Worm (Caenorhabditis elegans): ENCODE data around the gene F56C9.8.
A peak's percentile ranks its signal among the peaks of the same experiment; 100 is the strongest.

F56C9.8 gene

ce11 chrIII:7292569-7292968 lies 26.7 kb downstream of the F56C9.8 start:
- TF ChIP-seq zip-5 (tag; optimal IDR thresholded peaks at IDR 0.05) (no peak), unc-55 (GFP tag; optimal IDR thresholded peaks at IDR 0.05) (peak; percentile 10), hlh-13 (GFP tag; optimal IDR thresholded peaks at IDR 0.05) (no peak), ceh-2 (tag; optimal IDR thresholded peaks at IDR 0.05) (no peak), sdc-2 (tag; optimal IDR thresholded peaks at IDR 0.05) (no peak)

DNA sequence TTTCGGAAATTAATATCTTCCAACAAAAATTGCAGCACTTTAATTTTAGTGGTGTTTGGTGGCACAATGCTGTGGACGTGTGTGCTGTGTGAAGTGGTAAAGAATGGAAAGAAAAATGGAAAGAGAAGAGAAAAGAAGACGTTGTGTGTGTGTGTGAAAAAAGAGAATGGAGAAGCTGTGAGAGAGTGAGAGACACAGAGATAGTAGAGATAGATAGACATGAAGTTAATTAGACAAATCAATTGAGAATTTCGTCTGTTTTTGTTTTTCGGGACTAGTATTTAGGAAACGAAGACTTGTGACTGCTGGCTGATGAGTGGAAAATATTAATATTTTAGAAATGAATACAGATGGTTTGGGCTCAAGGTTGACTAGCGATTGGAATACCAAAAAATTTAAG lies 28.1 kb downstream of the F56C9.8 start:
- TF ChIP-seq unc-42 (tag; optimal IDR thresholded peaks at IDR 0.05) (peak; percentile 48), ceh-30 (tag; optimal IDR thresholded peaks at IDR 0.05) (no peak)

DNA sequence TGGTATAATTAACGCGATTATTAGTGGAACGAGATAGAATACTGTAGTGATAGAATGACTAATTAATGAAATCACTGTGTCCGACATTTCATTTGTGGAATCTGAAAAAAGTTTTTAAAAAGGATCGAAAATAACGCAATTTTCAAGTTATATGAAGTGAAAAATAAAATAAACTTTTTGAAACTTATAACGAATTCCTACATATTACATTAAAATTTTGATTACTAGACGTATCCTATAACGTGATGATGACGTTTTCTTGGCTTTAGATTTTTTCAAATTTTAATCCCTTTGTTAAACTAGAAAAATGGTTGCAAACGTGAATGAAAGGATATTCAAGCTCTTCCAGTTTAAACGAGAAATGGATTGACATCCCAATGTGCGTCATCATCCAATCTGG lies 28.8 kb downstream of the F56C9.8 start, which contains the start of gene algn-11:
TSS of gene algn-11 (minus strand) at position 101 of the 400 bp plus-strand sequence.
- TF ChIP-seq sox-4 (tag; optimal IDR thresholded peaks at IDR 0.05): no peak
- no peak for TF ChIP-seq C08G9.2 (tag; optimal IDR thresholded peaks at IDR 0.05)
- TF ChIP-seq pqm-1 (tag; optimal IDR thresholded peaks at IDR 0.05): no peak
- no peak for TF ChIP-seq ceh-6 (GFP tag; optimal IDR thresholded peaks at IDR 0.05)
- no peak for TF ChIP-seq pag-3 (tag; optimal IDR thresholded peaks at IDR 0.05; ENCODE audit: borderline replicate concordance)
- no peak for TF ChIP-seq ceh-19 (GFP tag; optimal IDR thresholded peaks at IDR 0.05)
- no peak for TF ChIP-seq ceh-24 (tag; optimal IDR thresholded peaks at IDR 0.05)
- TF ChIP-seq ceh-9 (tag; optimal IDR thresholded peaks at IDR 0.05): no peak
- TF ChIP-seq ceh-30 (tag; optimal IDR thresholded peaks at IDR 0.05): no peak
- TF ChIP-seq ets-4 (tag; optimal IDR thresholded peaks at IDR 0.05): no peak
- no peak for TF ChIP-seq ztf-16 (tag; optimal IDR thresholded peaks at IDR 0.05)
- TF ChIP-seq T23F11.4 (GFP tag; optimal IDR thresholded peaks at IDR 0.05): no peak
- no peak for TF ChIP-seq unc-86 (tag; optimal IDR thresholded peaks at IDR 0.05)
- no peak for TF ChIP-seq ceh-14 (tag; optimal IDR thresholded peaks at IDR 0.05)
- no peak for TF ChIP-seq pros-1 (tag; optimal IDR thresholded peaks at IDR 0.05)
- no peak for TF ChIP-seq gmeb-2 (tag; optimal IDR thresholded peaks at IDR 0.05)
- no peak for TF ChIP-seq fkh-6 (tag; optimal IDR thresholded peaks at IDR 0.05)
- no peak for TF ChIP-seq ahr-1 (tag; optimal IDR thresholded peaks at IDR 0.05)

- TF ChIP-seq nhr-11 (tag; optimal IDR thresholded peaks at IDR 0.05) (no peak), ceh-22 (tag; optimal IDR thresholded peaks at IDR 0.05) (no peak), gmeb-2 (tag; optimal IDR thresholded peaks at IDR 0.05) (no peak), K02D7.2 (tag; optimal IDR thresholded peaks at IDR 0.05) (no peak), hlh-15 (tag; optimal IDR thresholded peaks at IDR 0.05) (no peak), tbx-2 (tag; optimal IDR thresholded peaks at IDR 0.05) (no peak), unc-86 (tag; optimal IDR thresholded peaks at IDR 0.05) (no peak), sdc-2 (tag; optimal IDR thresholded peaks at IDR 0.05) (no peak), ceh-31 (tag; optimal IDR thresholded peaks at IDR 0.05) (no peak), sox-2 (GFP tag; IDR thresholded peaks at IDR 0.05) (no peak), unc-3 (GFP tag; conservative IDR thresholded peaks at IDR 0.05) (no peak), unc-3 (tag; optimal IDR thresholded peaks at IDR 0.05) (no peak), npax-4 (tag; optimal IDR thresholded peaks at IDR 0.05) (no peak), nhr-232 (tag; optimal IDR thresholded peaks at IDR 0.05) (no peak), ceh-18 (tag; optimal IDR thresholded peaks at IDR 0.05) (no peak), ceh-24 (tag; optimal IDR thresholded peaks at IDR 0.05) (no peak), mec-3 (tag; optimal IDR thresholded peaks at IDR 0.05; ENCODE audit: borderline replicate concordance) (no peak), ceh-6 (GFP tag; optimal IDR thresholded peaks at IDR 0.05) (no peak), lin-11 (tag; optimal IDR thresholded peaks at IDR 0.05) (no peak)
These were observed 31.8 kb downstream of the F56C9.8 start, which contains the start of gene ykt-6 for ce11 chrIII:7287503-7287902. Gene ykt-6 (minus strand): TSS chrIII:7287603.

Data from whole organism, late embryonic.